Worm (Caenorhabditis elegans): ENCODE data around the gene nspc-17.
A peak's percentile ranks its signal among the peaks of the same experiment; 100 is the strongest.

Gene nspc-17

DNA sequence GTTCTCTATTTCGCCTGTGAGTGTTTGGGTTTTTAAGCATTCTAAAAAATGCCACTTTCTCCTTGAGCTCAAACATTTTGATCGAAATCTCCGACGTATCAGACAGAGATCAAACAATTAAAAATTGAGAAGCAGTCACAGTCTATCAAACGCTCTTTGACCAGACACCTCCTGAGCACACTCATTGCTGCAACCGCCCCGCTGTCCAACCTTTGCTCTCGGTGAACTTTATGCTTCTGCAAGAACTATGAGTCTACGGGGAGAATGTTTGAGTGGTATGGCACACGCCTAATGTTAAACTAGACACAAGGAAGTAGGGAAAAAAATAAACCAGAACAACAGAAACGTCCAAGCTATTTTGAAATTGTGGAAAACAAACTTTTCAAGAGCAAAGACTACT lies 40.3 kb upstream of the nspc-17 start:
- peak; percentile 38 for TF ChIP-seq nhr-71 (tag; optimal IDR thresholded peaks at IDR 0.05)
- TF ChIP-seq efl-1 (optimal IDR thresholded peaks at IDR 0.05) = no peak
- peak in 1 of 2 experiments; percentile 74 for TF ChIP-seq efl-1 (GFP tag; optimal IDR thresholded peaks at IDR 0.05 in 1 of 2)
- TF ChIP-seq fkh-8 (tag; optimal IDR thresholded peaks at IDR 0.05) = peak; percentile 26
- TF ChIP-seq nhr-19 (GFP tag; conservative IDR thresholded peaks at IDR 0.05) = 0 out of 2 replicates have a peak, but pooled peaks have one; percentile 15
- no peak for TF ChIP-seq hpl-2 (GFP tag; optimal IDR thresholded peaks at IDR 0.05)

DNA sequence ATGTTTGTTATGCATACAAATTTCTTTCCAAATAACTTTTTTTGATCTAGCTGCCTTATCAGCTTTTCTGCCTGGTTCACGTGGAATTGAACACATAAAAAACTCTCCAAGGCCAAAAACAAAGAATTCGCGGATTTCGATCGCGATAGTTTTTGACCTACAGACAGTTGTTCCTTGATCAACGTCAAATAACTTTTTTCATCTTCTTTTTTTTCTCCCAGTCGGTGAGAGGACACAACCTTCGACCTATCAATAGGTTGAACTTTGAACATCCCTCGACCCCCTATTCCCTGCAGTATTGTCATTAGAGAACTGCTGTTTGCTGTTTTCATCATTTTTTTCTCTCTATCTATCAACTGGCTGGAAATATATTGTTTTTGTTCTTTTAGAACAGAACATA lies 38.8 kb upstream of the nspc-17 start:
- TF ChIP-seq blmp-1 (tag; optimal IDR thresholded peaks at IDR 0.05) = peak; percentile 67
- TF ChIP-seq nhr-85 (tag) = peak; percentile 68
- no peak for TF ChIP-seq sox-4 (tag; optimal IDR thresholded peaks at IDR 0.05)
- no peak for TF ChIP-seq nhr-11 (tag; optimal IDR thresholded peaks at IDR 0.05)
- TF ChIP-seq nhr-71 (tag; optimal IDR thresholded peaks at IDR 0.05) = peak; percentile 4
- TF ChIP-seq efl-3 (GFP tag; optimal IDR thresholded peaks at IDR 0.05) = no peak

DNA sequence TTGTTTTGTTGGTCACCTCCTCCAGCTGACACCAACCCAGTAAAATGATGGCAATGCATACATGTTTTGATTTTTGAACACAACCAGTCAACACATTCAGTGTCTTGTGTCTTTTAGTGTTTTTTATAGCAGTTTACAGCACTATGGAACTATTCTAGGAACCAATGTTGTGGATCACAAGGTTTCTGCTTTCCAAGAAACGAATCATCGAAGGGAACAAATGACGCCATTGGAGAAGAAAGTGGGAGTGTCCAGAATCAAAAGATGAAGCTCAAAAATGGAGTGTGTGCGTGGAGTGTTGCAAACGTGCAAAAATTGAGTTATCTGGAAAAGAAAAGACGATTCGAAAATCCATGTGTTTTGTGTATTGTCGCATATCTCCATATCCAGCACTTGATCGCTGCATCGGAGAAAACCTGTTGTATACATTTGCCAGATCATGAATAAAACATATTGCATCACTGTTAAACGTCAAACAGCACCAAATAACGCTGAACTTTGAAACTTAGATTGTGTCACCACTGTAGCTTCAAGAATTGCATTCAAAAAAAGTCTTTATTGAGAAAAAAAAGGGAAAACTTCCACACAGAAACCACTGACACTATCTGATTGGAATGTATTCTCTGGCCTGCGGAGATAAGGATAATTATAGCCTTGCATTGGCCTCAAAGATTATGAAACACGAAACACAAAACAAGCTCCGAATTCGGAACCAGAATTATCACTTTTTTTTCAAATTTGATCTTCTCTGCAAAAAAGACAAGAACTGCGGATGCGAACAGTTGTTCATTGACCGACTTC lies 37.5 kb upstream of the nspc-17 start:
- TF ChIP-seq nhr-20 (tag; optimal IDR thresholded peaks at IDR 0.05) (peak; percentile 70), fos-1 (tag; optimal IDR thresholded peaks at IDR 0.05) (peak; percentile 8), snu-23 (GFP tag; optimal IDR thresholded peaks at IDR 0.05) (peak; percentile 34), mep-1 (tag; optimal IDR thresholded peaks at IDR 0.05) (peak; percentile 46), xbp-1 (tag; optimal IDR thresholded peaks at IDR 0.05) (peak; percentile 60), fkh-10 (GFP tag; optimal IDR thresholded peaks at IDR 0.05) (peak; percentile 75), pax-3 (tag; optimal IDR thresholded peaks at IDR 0.05) (peak; percentile 87), unc-86 (tag; optimal IDR thresholded peaks at IDR 0.05) (peak; percentile 81), elt-3 (tag; optimal IDR thresholded peaks at IDR 0.05) (peak in 2 of 6 experiments; percentile 6 to 35), nhr-77 (tag; optimal IDR thresholded peaks at IDR 0.05) (peak; percentile 34), lir-3 (tag; optimal IDR thresholded peaks at IDR 0.05; ENCODE audit: poor library complexity) (peak; percentile 35), lin-14 (GFP tag; optimal IDR thresholded peaks at IDR 0.05) (peak; percentile 82), lsy-2 (tag; optimal IDR thresholded peaks at IDR 0.05) (peak in 1 of 2 experiments; percentile 72), nhr-237 (tag; optimal IDR thresholded peaks at IDR 0.05) (no peak), nhr-11 (tag; optimal IDR thresholded peaks at IDR 0.05) (peak; percentile 81), blmp-1 (tag; optimal IDR thresholded peaks at IDR 0.05) (peak; percentile 73), nhr-47 (tag; optimal IDR thresholded peaks at IDR 0.05) (peak; percentile 96), hpl-2 (GFP tag; optimal IDR thresholded peaks at IDR 0.05) (no peak), mef-2 (tag; optimal IDR thresholded peaks at IDR 0.05) (peak; percentile 88), lin-13 (GFP tag; optimal IDR thresholded peaks at IDR 0.05) (peak; percentile 67), egl-13 (tag; optimal IDR thresholded peaks at IDR 0.05) (peak; percentile 97), skn-1 (tag; optimal IDR thresholded peaks at IDR 0.05) (no peak), pag-3 (tag; optimal IDR thresholded peaks at IDR 0.05; ENCODE audit: borderline replicate concordance, insufficient read depth) (no peak), rnt-1 (tag; optimal IDR thresholded peaks at IDR 0.05) (peak; percentile 23), elt-2 (tag; optimal IDR thresholded peaks at IDR 0.05) (no peak), isw-1 (GFP tag; IDR thresholded peaks at IDR 0.05) (no peak), grh-1 (GFP tag; IDR thresholded peaks at IDR 0.05) (no peak), nhr-71 (tag; optimal IDR thresholded peaks at IDR 0.05) (peak; percentile 98), unc-62 (GFP tag; optimal IDR thresholded peaks at IDR 0.05) (no peak), dsc-1 (tag; optimal IDR thresholded peaks at IDR 0.05) (peak; percentile 86), irx-1 (tag; optimal IDR thresholded peaks at IDR 0.05) (peak; percentile 39), swsn-7 (tag; optimal IDR thresholded peaks at IDR 0.05) (peak; percentile 82), vab-15 (tag; optimal IDR thresholded peaks at IDR 0.05) (no peak), hlh-17 (GFP tag; optimal IDR thresholded peaks at IDR 0.05; ENCODE audit: borderline replicate concordance) (no peak), aha-1 (tag; optimal IDR thresholded peaks at IDR 0.05) (no peak), hlh-4 (tag; optimal IDR thresholded peaks at IDR 0.05) (peak; percentile 56), dpl-1 (GFP tag; optimal IDR thresholded peaks at IDR 0.05) (peak in 1 of 3 experiments; percentile 4), fkh-8 (tag; optimal IDR thresholded peaks at IDR 0.05) (peak; percentile 99), zip-4 (GFP tag; optimal IDR thresholded peaks at IDR 0.05) (peak; percentile 25), nhr-19 (GFP tag; conservative IDR thresholded peaks at IDR 0.05) (peak; percentile 68), ztf-4 (tag; optimal IDR thresholded peaks at IDR 0.05) (peak; percentile 86), sox-4 (tag; optimal IDR thresholded peaks at IDR 0.05) (peak; percentile 96)

All from whole organism, L1 larva.